Fruit fly (Drosophila melanogaster): Measurements from ENCODE around the gene CG3021.

Gene CG3021

DNA sequence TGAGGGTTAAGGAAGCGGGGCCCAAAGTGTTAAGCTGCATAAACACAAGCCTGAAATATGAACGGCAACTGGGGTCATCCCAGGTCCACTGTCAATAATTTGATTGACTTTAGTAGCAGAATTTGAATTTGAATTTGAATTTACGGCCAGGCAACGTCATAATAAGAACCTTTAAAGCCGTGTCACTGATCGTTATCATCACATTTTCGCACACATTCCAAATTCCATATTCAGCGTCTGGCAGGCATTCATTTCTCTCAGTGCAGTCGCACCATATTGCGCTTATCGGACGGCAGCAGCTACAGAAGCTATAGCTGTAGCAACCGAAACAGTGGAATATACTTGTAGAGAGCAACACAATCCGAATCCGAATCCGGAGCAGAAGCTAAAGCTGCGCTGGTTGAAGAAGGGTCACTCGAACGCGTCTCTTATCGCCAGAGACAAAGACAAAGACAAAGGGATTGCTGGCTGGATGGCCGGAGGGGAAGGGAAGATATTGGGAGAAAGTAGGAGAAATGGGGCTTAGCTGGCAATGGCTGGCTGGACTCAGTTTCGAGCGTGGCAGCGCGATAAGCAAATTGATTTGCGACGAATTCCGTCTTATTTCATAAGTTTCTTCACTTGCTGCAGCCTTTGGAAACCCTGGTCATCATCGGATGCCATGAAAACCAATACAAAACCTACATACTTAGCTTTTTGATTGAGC is 26.2 kb downstream of the CG3021 start (continued):
- no peak for TF ChIP-seq CG14860 (GFP tag; IDR thresholded peaks at IDR 0.05; ENCODE audit: partially characterized antibody)
- 0 out of 3 replicates have a peak, but pooled peaks have one; percentile 24 for TF ChIP-seq gce (GFP tag; IDR thresholded peaks at IDR 0.05)
- TF ChIP-seq CG17912 (GFP tag; optimal IDR thresholded peaks at IDR 0.05): no peak
- TF ChIP-seq ci (GFP tag; IDR thresholded peaks at IDR 0.05): peak; percentile 56; the same call in 2 of the 3 replicates
- no peak for TF ChIP-seq sqz (GFP tag; optimal IDR thresholded peaks at IDR 0.05)
- TF ChIP-seq br (optimal IDR thresholded peaks at IDR 0.05): no peak
- TF ChIP-seq Six4 (GFP tag; optimal IDR thresholded peaks at IDR 0.05): peak; percentile 13
- TF ChIP-seq HmgZ (tag; optimal IDR thresholded peaks at IDR 0.05): no peak
- TF ChIP-seq caup (GFP tag; optimal IDR thresholded peaks at IDR 0.05; ENCODE audit: severe bottlenecking): no peak
- peak; percentile 40 for TF ChIP-seq PHDP (tag; optimal IDR thresholded peaks at IDR 0.05)
- no peak for TF ChIP-seq p53 (GFP tag; optimal IDR thresholded peaks at IDR 0.05)
- TF ChIP-seq ken (GFP tag; IDR thresholded peaks at IDR 0.05): 0 out of 3 replicates have a peak, but pooled peaks have one; percentile 3
- TF ChIP-seq pan (optimal IDR thresholded peaks at IDR 0.05): no peak
- TF ChIP-seq pan (GFP tag; optimal IDR thresholded peaks at IDR 0.05 in 1 of 2, IDR thresholded peaks at IDR 0.05 in 1 of 2): peak in 1 of 2 experiments; percentile 37
- TF ChIP-seq jing (GFP tag; optimal IDR thresholded peaks at IDR 0.05): no peak
- no peak for TF ChIP-seq rib (GFP tag; IDR thresholded peaks at IDR 0.05)
- no peak for TF ChIP-seq emc (GFP tag; optimal IDR thresholded peaks at IDR 0.05)
- peak; percentile 32 for TF ChIP-seq HLH54F (GFP tag; optimal IDR thresholded peaks at IDR 0.05)
- TF ChIP-seq CG8944 (GFP tag; optimal IDR thresholded peaks at IDR 0.05): peak; percentile 24
- TF ChIP-seq slbo (GFP tag; IDR thresholded peaks at IDR 0.05): peak; percentile 49
- no peak for TF ChIP-seq sens-2 (GFP tag; IDR thresholded peaks at IDR 0.05)
- peak; percentile 9 for TF ChIP-seq CG1792 (GFP tag; optimal IDR thresholded peaks at IDR 0.05)
- TF ChIP-seq hth (optimal IDR thresholded peaks at IDR 0.05): no peak
- no peak for TF ChIP-seq CG12299 (tag; optimal IDR thresholded peaks at IDR 0.05)
- no peak for TF ChIP-seq CG10321 (GFP tag; IDR thresholded peaks at IDR 0.05)
- TF ChIP-seq salm (tag; optimal IDR thresholded peaks at IDR 0.05): no peak
- peak; percentile 56 for TF ChIP-seq CG4424 (GFP tag; optimal IDR thresholded peaks at IDR 0.05)
- no peak for TF ChIP-seq sim (GFP tag; IDR thresholded peaks at IDR 0.05)
- no peak for TF ChIP-seq CG31365 (tag; optimal IDR thresholded peaks at IDR 0.05)
- TF ChIP-seq sens (GFP tag): peak; percentile 90
- TF ChIP-seq CG8478 (optimal IDR thresholded peaks at IDR 0.05): no peak
- no peak for TF ChIP-seq Dek (tag; optimal IDR thresholded peaks at IDR 0.05)
- peak; percentile 12 for TF ChIP-seq cwo (GFP tag; optimal IDR thresholded peaks at IDR 0.05)
- peak; percentile 42 for TF ChIP-seq CG14667 (GFP tag; IDR thresholded peaks at IDR 0.05)
- no peak for TF ChIP-seq schlank (tag; optimal IDR thresholded peaks at IDR 0.05)
- peak; percentile 25 for TF ChIP-seq Fer3 (tag; optimal IDR thresholded peaks at IDR 0.05)
- peak; percentile 52 for TF ChIP-seq Antp (GFP tag; optimal IDR thresholded peaks at IDR 0.05)
- TF ChIP-seq CG10543 (GFP tag; optimal IDR thresholded peaks at IDR 0.05): no peak
- TF ChIP-seq h (optimal IDR thresholded peaks at IDR 0.05): no peak
- no peak for TF ChIP-seq CG4360 (GFP tag; IDR thresholded peaks at IDR 0.05)
- no peak for TF ChIP-seq CG12104 (GFP tag; optimal IDR thresholded peaks at IDR 0.05)
- peak; percentile 40 for TF ChIP-seq CG9727 (GFP tag; optimal IDR thresholded peaks at IDR 0.05)
- TF ChIP-seq gem (tag; optimal IDR thresholded peaks at IDR 0.05): peak; percentile 68
- peak; percentile 70; the same call in 1 of the 2 replicates for TF ChIP-seq vvl (GFP tag; IDR thresholded peaks at IDR 0.05)
- TF ChIP-seq CG10267 (tag; optimal IDR thresholded peaks at IDR 0.05): peak; percentile 16
- no peak for TF ChIP-seq corto (GFP tag; optimal IDR thresholded peaks at IDR 0.05)
- TF ChIP-seq Trl (optimal IDR thresholded peaks at IDR 0.05): no peak
- peak; percentile 22 for TF ChIP-seq Trl (GFP tag; optimal IDR thresholded peaks at IDR 0.05)
- peak in 1 of 2 experiments; percentile 36 for TF ChIP-seq chif (GFP tag; optimal IDR thresholded peaks at IDR 0.05)
- TF ChIP-seq Hmr (GFP tag; optimal IDR thresholded peaks at IDR 0.05): peak; percentile 4
- TF ChIP-seq CG8924 (tag; optimal IDR thresholded peaks at IDR 0.05): peak; percentile 15
- TF ChIP-seq CG10431 (GFP tag; optimal IDR thresholded peaks at IDR 0.05): no peak
